In the genomic region with DNA sequence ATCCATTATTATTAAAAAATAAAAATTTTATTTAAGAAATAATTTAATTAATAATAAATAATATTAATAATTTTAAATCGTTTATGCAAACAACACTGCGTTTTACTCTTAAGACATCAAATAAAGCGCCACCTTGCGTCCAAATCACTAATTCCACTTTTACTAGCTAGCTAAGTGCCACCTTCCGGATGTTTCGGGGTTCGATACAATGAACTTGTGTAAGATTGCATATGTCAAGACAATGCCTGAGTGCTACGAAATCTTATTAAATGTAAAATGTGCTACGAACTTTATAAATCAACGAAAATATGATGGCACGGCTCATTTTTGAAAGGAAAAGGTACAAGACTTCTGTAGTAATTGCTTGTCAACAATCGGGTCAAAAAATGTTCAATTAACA, we compare ENCODE assay signal across 1 fruit fly cellular context.
TF ChIP-seq lines count a peak whose summit lies in the region.

No protein-coding gene starts in this region.

TF ChIP-seq in whole organism, embryonic, 481 proteins besides CTCF, POLR2A, EP300 and RAD21 (continued from another document and continues in another):
- peak; percentile 50 for TF ChIP-seq gcm (GFP tag; optimal IDR thresholded peaks at IDR 0.05; lab: Kevin White, UChicago)
- peak in 1 of 3 experiments; percentile 78 for TF ChIP-seq Stat92E (GFP tag; optimal IDR thresholded peaks at IDR 0.05; lab: Kevin White, UChicago)
- TF ChIP-seq NC2α (GFP tag; optimal IDR thresholded peaks at IDR 0.05; lab: Kevin White, UChicago) = peak; percentile 44
- no peak for TF ChIP-seq rib (GFP tag; IDR thresholded peaks at IDR 0.05; lab: Robert Waterston, UW)
- peak; percentile 37 for TF ChIP-seq Jarid2 (GFP tag; optimal IDR thresholded peaks at IDR 0.05; lab: Kevin White, UChicago)
- peak; percentile 85 for TF ChIP-seq Xbp1 (GFP tag; optimal IDR thresholded peaks at IDR 0.05; lab: Kevin White, UChicago)
- TF ChIP-seq dpn (GFP tag; optimal IDR thresholded peaks at IDR 0.05; lab: Kevin White, UChicago) = peak; percentile 79 to 80
- TF ChIP-seq dati (GFP tag; IDR thresholded peaks at IDR 0.05; lab: Robert Waterston, UW) = no peak
- TF ChIP-seq Dll (GFP tag; IDR thresholded peaks at IDR 0.05; lab: Robert Waterston, UW; ENCODE audit: partially characterized antibody) = no peak
- no peak for TF ChIP-seq gsb (GFP tag; IDR thresholded peaks at IDR 0.05; lab: Robert Waterston, UW)
- peak; percentile 27 for TF ChIP-seq Bteb2 (GFP tag; optimal IDR thresholded peaks at IDR 0.05; lab: Kevin White, UChicago)
- peak; percentile 30 for TF ChIP-seq cato (GFP tag; optimal IDR thresholded peaks at IDR 0.05; lab: Kevin White, UChicago; ENCODE audit: borderline replicate concordance)
- TF ChIP-seq seq (GFP tag; IDR thresholded peaks at IDR 0.05; lab: Robert Waterston, UW) = no peak
- peak; percentile 87 for TF ChIP-seq slbo (GFP tag; IDR thresholded peaks at IDR 0.05; lab: Robert Waterston, UW)
- peak; percentile 61 for TF ChIP-seq Side (GFP tag; optimal IDR thresholded peaks at IDR 0.05; lab: Kevin White, UChicago)
- TF ChIP-seq Nf-YB (GFP tag; optimal IDR thresholded peaks at IDR 0.05; lab: Kevin White, UChicago) = peak; percentile 1
- TF ChIP-seq Rfx (GFP tag; IDR thresholded peaks at IDR 0.05; lab: Robert Waterston, UW) = peak; percentile 86
- peak; percentile 83 for TF ChIP-seq zen (tag; optimal IDR thresholded peaks at IDR 0.05; lab: Kevin White, UChicago)
- TF ChIP-seq hth (optimal IDR thresholded peaks at IDR 0.05; lab: Kevin White, UChicago) = no peak
- peak; percentile 44 for TF ChIP-seq Fer3 (tag; optimal IDR thresholded peaks at IDR 0.05; lab: Kevin White, UChicago)
- peak; percentile 46 for TF ChIP-seq Camta (GFP tag; optimal IDR thresholded peaks at IDR 0.05; lab: Kevin White, UChicago)
- no peak for TF ChIP-seq CG7556 (GFP tag; optimal IDR thresholded peaks at IDR 0.05; lab: Kevin White, UChicago)
- peak; percentile 61 for TF ChIP-seq CHES-1-like (GFP tag; optimal IDR thresholded peaks at IDR 0.05; lab: Kevin White, UChicago)
- peak; percentile 30 for TF ChIP-seq scrt (GFP tag; optimal IDR thresholded peaks at IDR 0.05; lab: Kevin White, UChicago)
- TF ChIP-seq CG11085 (GFP tag; IDR thresholded peaks at IDR 0.05; lab: Robert Waterston, UW) = peak; percentile 70
- TF ChIP-seq CG3995 (GFP tag; optimal IDR thresholded peaks at IDR 0.05; lab: Kevin White, UChicago) = no peak
- TF ChIP-seq Hr3 (GFP tag; optimal IDR thresholded peaks at IDR 0.05; lab: Kevin White, UChicago) = peak; percentile 67
- TF ChIP-seq lov (optimal IDR thresholded peaks at IDR 0.05; lab: Kevin White, UChicago) = no peak
- TF ChIP-seq lov (GFP tag; IDR thresholded peaks at IDR 0.05; lab: Robert Waterston, UW) = no peak
- peak; percentile 71 for TF ChIP-seq Mad (GFP tag; optimal IDR thresholded peaks at IDR 0.05; lab: Kevin White, UChicago)
- TF ChIP-seq sens-2 (GFP tag; IDR thresholded peaks at IDR 0.05; lab: Robert Waterston, UW) = no peak
- TF ChIP-seq Oli (tag; optimal IDR thresholded peaks at IDR 0.05; lab: Kevin White, UChicago) = peak; percentile 38
- no peak for TF ChIP-seq prd (optimal IDR thresholded peaks at IDR 0.05; lab: Kevin White, UChicago)
- peak; percentile 59; the same call in 2 of the 3 replicates for TF ChIP-seq prd (GFP tag; IDR thresholded peaks at IDR 0.05; lab: Robert Waterston, UW)
- peak; percentile 35 for TF ChIP-seq ems (GFP tag; optimal IDR thresholded peaks at IDR 0.05; lab: Kevin White, UChicago)
- TF ChIP-seq CG6854 (GFP tag; optimal IDR thresholded peaks at IDR 0.05; lab: Kevin White, UChicago) = no peak
- TF ChIP-seq tup (GFP tag; optimal IDR thresholded peaks at IDR 0.05; lab: Kevin White, UChicago) = no peak
- TF ChIP-seq zf30C (GFP tag; optimal IDR thresholded peaks at IDR 0.05; lab: Kevin White, UChicago) = peak; percentile 58
- TF ChIP-seq CG6254 (GFP tag; optimal IDR thresholded peaks at IDR 0.05; lab: Kevin White, UChicago) = no peak
- peak; percentile 63 for TF ChIP-seq wdn (GFP tag; IDR thresholded peaks at IDR 0.05; lab: Robert Waterston, UW)
- TF ChIP-seq CG42726 (GFP tag; IDR thresholded peaks at IDR 0.05; lab: Robert Waterston, UW; ENCODE audit: partially characterized antibody) = peak; percentile 83
- peak; percentile 78 for TF ChIP-seq CG8944 (GFP tag; optimal IDR thresholded peaks at IDR 0.05; lab: Kevin White, UChicago)
- peak; percentile 68 for TF ChIP-seq CG10209 (GFP tag; optimal IDR thresholded peaks at IDR 0.05; lab: Kevin White, UChicago)
- TF ChIP-seq ssp (GFP tag; IDR thresholded peaks at IDR 0.05; lab: Robert Waterston, UW) = peak; percentile 58
- peak; percentile 45 for TF ChIP-seq Mes4 (GFP tag; optimal IDR thresholded peaks at IDR 0.05; lab: Kevin White, UChicago)
- no peak; the same call in 2 of the 3 replicates for TF ChIP-seq B-H1 (GFP tag; IDR thresholded peaks at IDR 0.05; lab: Robert Waterston, UW)
- TF ChIP-seq gce (GFP tag; IDR thresholded peaks at IDR 0.05; lab: Robert Waterston, UW) = no peak
- no peak for TF ChIP-seq bowl (GFP tag; IDR thresholded peaks at IDR 0.05; lab: Robert Waterston, UW)
- peak; percentile 27 for TF ChIP-seq CG8388 (GFP tag; optimal IDR thresholded peaks at IDR 0.05; lab: Kevin White, UChicago)
- TF ChIP-seq ato (GFP tag; IDR thresholded peaks at IDR 0.05; lab: Robert Waterston, UW; ENCODE audit: partially characterized antibody) = no peak
- no peak for TF ChIP-seq Hmx (GFP tag; optimal IDR thresholded peaks at IDR 0.05; lab: Kevin White, UChicago)
- no peak for TF ChIP-seq ara (GFP tag; IDR thresholded peaks at IDR 0.05; lab: Robert Waterston, UW)
- no peak for TF ChIP-seq odd (GFP tag; optimal IDR thresholded peaks at IDR 0.05; lab: Kevin White, UChicago)
- TF ChIP-seq CG7372 (GFP tag; IDR thresholded peaks at IDR 0.05; lab: Robert Waterston, UW) = peak; percentile 27; the same call in 1 of the 2 replicates
- TF ChIP-seq CG31224 (GFP tag; IDR thresholded peaks at IDR 0.05; lab: Robert Waterston, UW) = no peak
- TF ChIP-seq Oaz (GFP tag; IDR thresholded peaks at IDR 0.05; lab: Robert Waterston, UW) = 0 out of 2 replicates have a peak, but pooled peaks have one; percentile 16
- TF ChIP-seq HLH4C (GFP tag; IDR thresholded peaks at IDR 0.05; lab: Robert Waterston, UW; ENCODE audit: partially characterized antibody) = no peak
- TF ChIP-seq CG12155 (GFP tag; optimal IDR thresholded peaks at IDR 0.05; lab: Kevin White, UChicago) = peak; percentile 55
- TF ChIP-seq B-H2 (GFP tag; optimal IDR thresholded peaks at IDR 0.05; lab: Kevin White, UChicago) = peak; percentile 78
- peak; percentile 9 for TF ChIP-seq MESR4 (GFP tag; optimal IDR thresholded peaks at IDR 0.05; lab: Kevin White, UChicago)
- peak; percentile 78 for TF ChIP-seq mam (GFP tag; optimal IDR thresholded peaks at IDR 0.05; lab: Kevin White, UChicago)
- TF ChIP-seq sisA (GFP tag; IDR thresholded peaks at IDR 0.05; lab: Robert Waterston, UW) = peak; percentile 85
- no peak for TF ChIP-seq Doc2 (GFP tag; IDR thresholded peaks at IDR 0.05; lab: Robert Waterston, UW)
- TF ChIP-seq eve (GFP tag; optimal IDR thresholded peaks at IDR 0.05; lab: Kevin White, UChicago) = no peak
- TF ChIP-seq CG8359 (GFP tag; optimal IDR thresholded peaks at IDR 0.05; lab: Kevin White, UChicago; ENCODE audit: borderline replicate concordance) = no peak
- no peak for TF ChIP-seq sqz (GFP tag; optimal IDR thresholded peaks at IDR 0.05; lab: Kevin White, UChicago)
- no peak for TF ChIP-seq nau (GFP tag; optimal IDR thresholded peaks at IDR 0.05; lab: Kevin White, UChicago)
- TF ChIP-seq CG4730 (GFP tag; IDR thresholded peaks at IDR 0.05; lab: Robert Waterston, UW) = 0 out of 2 replicates have a peak, but pooled peaks have one; percentile 13
- no peak for TF ChIP-seq CG12236 (GFP tag; optimal IDR thresholded peaks at IDR 0.05; lab: Kevin White, UChicago)
- peak; percentile 95 for TF ChIP-seq HmgD (GFP tag; optimal IDR thresholded peaks at IDR 0.05; lab: Kevin White, UChicago)
- no peak for TF ChIP-seq CG17328 (GFP tag; IDR thresholded peaks at IDR 0.05; lab: Robert Waterston, UW)
- no peak for TF ChIP-seq crp (GFP tag; optimal IDR thresholded peaks at IDR 0.05; lab: Kevin White, UChicago)
- peak; percentile 70 for TF ChIP-seq CG1602 (GFP tag; optimal IDR thresholded peaks at IDR 0.05; lab: Kevin White, UChicago)
- TF ChIP-seq phol (tag; optimal IDR thresholded peaks at IDR 0.05; lab: Kevin White, UChicago) = peak; percentile 62
- TF ChIP-seq Sin3A (optimal IDR thresholded peaks at IDR 0.05; lab: Kevin White, UChicago) = no peak
- peak; percentile 87 for TF ChIP-seq CG1603 (tag; optimal IDR thresholded peaks at IDR 0.05; lab: Kevin White, UChicago)
- TF ChIP-seq CG12391 (tag; optimal IDR thresholded peaks at IDR 0.05; lab: Kevin White, UChicago) = peak; percentile 52
- no peak for TF ChIP-seq stc (GFP tag; IDR thresholded peaks at IDR 0.05; lab: Robert Waterston, UW)
- 0 out of 2 replicates have a peak, but pooled peaks have one; percentile 22 for TF ChIP-seq danr (GFP tag; IDR thresholded peaks at IDR 0.05; lab: Robert Waterston, UW)
- TF ChIP-seq CG14860 (GFP tag; IDR thresholded peaks at IDR 0.05; lab: Robert Waterston, UW; ENCODE audit: partially characterized antibody) = no peak
- TF ChIP-seq CG10959 (GFP tag; IDR thresholded peaks at IDR 0.05; lab: Robert Waterston, UW) = peak; percentile 40; the same call in 1 of the 2 replicates
- peak; percentile 72 for TF ChIP-seq CG9609 (GFP tag; optimal IDR thresholded peaks at IDR 0.05; lab: Kevin White, UChicago)
- no peak for TF ChIP-seq CG10274 (GFP tag; optimal IDR thresholded peaks at IDR 0.05; lab: Kevin White, UChicago)
- TF ChIP-seq trh (GFP tag; optimal IDR thresholded peaks at IDR 0.05; lab: Kevin White, UChicago) = peak; percentile 51
- TF ChIP-seq Spps (tag; optimal IDR thresholded peaks at IDR 0.05; lab: Kevin White, UChicago) = peak; percentile 34
- TF ChIP-seq Chrac-16 (GFP tag; optimal IDR thresholded peaks at IDR 0.05; lab: Kevin White, UChicago) = peak; percentile 74
- peak; percentile 73 for TF ChIP-seq bcd (GFP tag; optimal IDR thresholded peaks at IDR 0.05; lab: Kevin White, UChicago)
- TF ChIP-seq cas (GFP tag; IDR thresholded peaks at IDR 0.05; lab: Robert Waterston, UW) = peak; percentile 42; the same call in 1 of the 2 replicates
- TF ChIP-seq chn (GFP tag; optimal IDR thresholded peaks at IDR 0.05; lab: Kevin White, UChicago) = peak; percentile 71
- TF ChIP-seq insv (GFP tag; optimal IDR thresholded peaks at IDR 0.05; lab: Kevin White, UChicago) = peak in 1 of 2 experiments; percentile 70
- peak; percentile 39; the same call in 1 of the 2 replicates for TF ChIP-seq CG14667 (GFP tag; IDR thresholded peaks at IDR 0.05; lab: Robert Waterston, UW)
- peak; percentile 79 for TF ChIP-seq gro (GFP tag; optimal IDR thresholded peaks at IDR 0.05; lab: Kevin White, UChicago)
- no peak for TF ChIP-seq dimm (GFP tag; IDR thresholded peaks at IDR 0.05; lab: Robert Waterston, UW)
- TF ChIP-seq psq (GFP tag; optimal IDR thresholded peaks at IDR 0.05; lab: Kevin White, UChicago) = peak; percentile 32
- peak; percentile 52 for TF ChIP-seq Atf-2 (GFP tag; optimal IDR thresholded peaks at IDR 0.05; lab: Kevin White, UChicago)
- TF ChIP-seq unc-4 (GFP tag; IDR thresholded peaks at IDR 0.05; lab: Robert Waterston, UW; ENCODE audit: partially characterized antibody) = no peak
- TF ChIP-seq toy (GFP tag; IDR thresholded peaks at IDR 0.05; lab: Robert Waterston, UW) = no peak
- TF ChIP-seq CG31388 (GFP tag; optimal IDR thresholded peaks at IDR 0.05; lab: Kevin White, UChicago) = no peak
- peak; percentile 59; the same call in 2 of the 3 replicates for TF ChIP-seq Opbp (GFP tag; IDR thresholded peaks at IDR 0.05; lab: Robert Waterston, UW; ENCODE audit: partially characterized antibody)
- TF ChIP-seq HLHmδ (GFP tag; optimal IDR thresholded peaks at IDR 0.05; lab: Kevin White, UChicago) = peak; percentile 60
- TF ChIP-seq CG7839 (tag; optimal IDR thresholded peaks at IDR 0.05; lab: Kevin White, UChicago) = peak; percentile 69
- TF ChIP-seq tio (GFP tag; optimal IDR thresholded peaks at IDR 0.05; lab: Kevin White, UChicago) = no peak
- no peak for TF ChIP-seq so (GFP tag; IDR thresholded peaks at IDR 0.05; lab: Robert Waterston, UW)
- TF ChIP-seq CG10366 (GFP tag; IDR thresholded peaks at IDR 0.05; lab: Robert Waterston, UW) = peak; percentile 42
- peak; percentile 31 for TF ChIP-seq slou (GFP tag; optimal IDR thresholded peaks at IDR 0.05; lab: Kevin White, UChicago)
- TF ChIP-seq Sry-β (GFP tag; optimal IDR thresholded peaks at IDR 0.05; lab: Kevin White, UChicago) = no peak
- peak; percentile 34 for TF ChIP-seq CG2678 (tag; optimal IDR thresholded peaks at IDR 0.05; lab: Kevin White, UChicago)
- TF ChIP-seq emc (GFP tag; optimal IDR thresholded peaks at IDR 0.05; lab: Kevin White, UChicago) = peak; percentile 34
- peak; percentile 5 for TF ChIP-seq Max (GFP tag; optimal IDR thresholded peaks at IDR 0.05; lab: Kevin White, UChicago)
- no peak for TF ChIP-seq CG2129 (GFP tag; IDR thresholded peaks at IDR 0.05; lab: Robert Waterston, UW; ENCODE audit: partially characterized antibody)
- TF ChIP-seq her (GFP tag; optimal IDR thresholded peaks at IDR 0.05; lab: Kevin White, UChicago) = peak; percentile 49
- TF ChIP-seq CG43689 (GFP tag; IDR thresholded peaks at IDR 0.05; lab: Robert Waterston, UW) = 0 out of 2 replicates have a peak, but pooled peaks have one; percentile 16
- peak; percentile 73 for TF ChIP-seq CG17912 (GFP tag; optimal IDR thresholded peaks at IDR 0.05; lab: Kevin White, UChicago)
- TF ChIP-seq schlank (tag; optimal IDR thresholded peaks at IDR 0.05; lab: Kevin White, UChicago) = no peak
- peak; percentile 63 for TF ChIP-seq CG15514 (GFP tag; optimal IDR thresholded peaks at IDR 0.05; lab: Kevin White, UChicago)
- no peak for TF ChIP-seq inv (GFP tag; IDR thresholded peaks at IDR 0.05; lab: Robert Waterston, UW; ENCODE audit: partially characterized antibody)
- TF ChIP-seq CG13296 (GFP tag; optimal IDR thresholded peaks at IDR 0.05; lab: Kevin White, UChicago) = no peak
- peak; percentile 81 for TF ChIP-seq pnt (GFP tag; optimal IDR thresholded peaks at IDR 0.05; lab: Kevin White, UChicago)
- peak; percentile 72 for TF ChIP-seq CG15696 (tag; optimal IDR thresholded peaks at IDR 0.05; lab: Kevin White, UChicago)
- TF ChIP-seq Rx (GFP tag; IDR thresholded peaks at IDR 0.05; lab: Robert Waterston, UW) = peak; percentile 23; the same call in 1 of the 2 replicates
- peak; percentile 62 for TF ChIP-seq CG1024 (GFP tag; IDR thresholded peaks at IDR 0.05; lab: Robert Waterston, UW)
- TF ChIP-seq zfh1 (GFP tag; IDR thresholded peaks at IDR 0.05; lab: Robert Waterston, UW) = peak; percentile 67
- TF ChIP-seq CG14710 (tag; optimal IDR thresholded peaks at IDR 0.05; lab: Kevin White, UChicago) = peak; percentile 59
- TF ChIP-seq nerfin-2 (GFP tag; IDR thresholded peaks at IDR 0.05; lab: Robert Waterston, UW; ENCODE audit: partially characterized antibody) = no peak
- TF ChIP-seq BtbVII (GFP tag; optimal IDR thresholded peaks at IDR 0.05; lab: Kevin White, UChicago) = peak; percentile 20
